Fruit fly (Drosophila melanogaster): Measurements from ENCODE around the gene TwdlK.

TwdlK gene

dm6 chr3R:26628624-26629023 is at the start of gene TwdlK:
TSS of gene TwdlK (minus strand) at chr3R:26628724.
- TF ChIP-seq CTCF (optimal IDR thresholded peaks at IDR 0.05) (no peak), CG8478 (optimal IDR thresholded peaks at IDR 0.05) (no peak)

DNA sequence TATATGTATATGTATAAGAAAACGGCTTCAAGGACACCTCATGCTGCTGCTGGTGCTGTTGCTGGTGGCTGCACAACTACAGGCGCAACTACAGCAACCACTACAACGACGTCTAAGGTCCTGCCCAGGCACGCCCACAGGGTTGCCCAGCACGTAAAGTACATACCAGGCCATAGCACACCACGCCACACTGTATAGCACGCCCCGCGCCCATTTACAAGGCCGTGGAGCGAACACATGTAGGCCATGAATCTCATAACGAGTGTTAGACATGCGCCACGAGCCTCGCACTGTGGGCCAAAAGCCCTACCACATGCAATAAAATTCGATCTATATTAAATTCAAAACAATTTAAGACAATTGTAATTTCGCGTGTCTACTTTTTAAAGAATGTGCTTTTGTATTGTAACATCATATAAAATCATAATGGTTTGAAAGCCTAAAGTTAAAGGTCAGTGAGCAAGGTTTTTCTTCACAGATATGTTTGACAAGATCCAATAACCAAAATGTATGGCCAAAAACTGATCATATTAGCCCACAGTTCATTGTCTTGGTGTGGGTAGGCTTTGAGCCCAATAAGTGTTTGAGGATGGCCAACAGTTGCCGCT is 43.1 kb upstream of the TwdlK start:
- TF ChIP-seq CG8478 (optimal IDR thresholded peaks at IDR 0.05) (no peak), CTCF (optimal IDR thresholded peaks at IDR 0.05) (no peak)

DNA sequence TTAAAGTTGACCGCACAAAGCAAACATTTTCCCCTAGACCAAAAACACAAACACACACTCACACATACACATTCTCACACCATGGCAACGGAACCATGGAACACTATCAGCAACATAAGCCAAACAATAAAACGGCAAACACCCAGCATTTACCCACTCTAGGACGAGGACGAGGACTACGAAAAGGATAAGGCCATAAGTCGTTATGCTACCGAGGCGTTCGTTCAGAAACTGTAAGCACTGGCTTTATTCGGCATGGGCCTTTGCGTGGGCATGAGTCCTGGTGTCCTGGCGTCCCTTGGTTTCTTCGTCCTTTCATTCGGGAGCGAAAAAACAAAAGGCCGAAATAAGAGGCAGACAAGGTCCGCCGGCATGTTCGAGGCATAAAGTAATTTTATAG is 41.8 kb upstream of the TwdlK start:
- TF ChIP-seq CTCF (optimal IDR thresholded peaks at IDR 0.05): no peak
- no peak for TF ChIP-seq CG8478 (optimal IDR thresholded peaks at IDR 0.05)

DNA sequence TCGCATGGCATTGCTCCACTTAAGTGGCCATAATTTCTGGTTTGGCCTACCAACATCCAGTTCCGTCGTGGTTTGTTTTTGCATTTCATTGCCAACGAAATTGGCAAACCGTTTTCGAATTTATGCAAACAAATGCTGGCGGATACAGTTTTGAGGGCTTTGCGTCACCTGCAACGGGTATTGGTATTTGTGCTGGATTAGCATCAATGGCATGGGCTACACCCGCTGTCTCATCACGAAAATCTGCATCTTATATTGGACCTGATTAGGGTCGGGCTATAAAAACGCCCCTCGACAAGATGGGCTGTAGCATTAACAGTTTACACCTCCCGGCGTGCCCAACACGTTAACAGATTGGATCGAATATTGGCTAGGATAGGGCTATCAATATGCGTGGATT is 27.6 kb upstream of the TwdlK start, which contains the start of gene Tb:
Tb (plus strand) TSS at position 301 of the 400 bp plus-strand sequence.
- TF ChIP-seq CG8478 (optimal IDR thresholded peaks at IDR 0.05): no peak
- no peak for TF ChIP-seq CTCF (optimal IDR thresholded peaks at IDR 0.05)

DNA sequence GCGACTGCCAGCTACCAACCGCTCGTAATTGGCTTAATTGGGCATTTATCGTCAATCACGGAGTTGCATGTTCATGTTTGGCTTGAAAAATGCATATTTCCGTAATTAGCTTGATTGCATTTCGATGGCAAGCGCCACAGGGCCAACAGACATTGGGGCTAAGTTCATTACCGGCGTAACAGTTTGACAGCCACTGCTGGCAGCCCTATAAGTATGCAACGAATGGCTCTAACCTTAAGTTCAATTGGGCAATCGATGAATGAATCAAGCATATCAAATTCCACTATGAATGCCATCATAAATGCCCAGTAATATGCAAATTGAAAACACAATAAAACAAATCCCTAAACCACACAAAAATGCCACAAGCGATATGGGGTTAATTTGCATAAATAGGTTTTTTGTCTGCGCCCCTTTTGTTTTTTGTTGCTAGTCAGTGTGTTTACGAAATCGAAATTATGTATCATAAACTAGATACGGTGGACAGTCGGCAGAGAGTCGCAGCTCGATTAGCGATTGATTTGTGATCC is 27.0 kb upstream of the TwdlK start:
- TF ChIP-seq CTCF (optimal IDR thresholded peaks at IDR 0.05) (no peak), CG8478 (optimal IDR thresholded peaks at IDR 0.05) (no peak)

- TF ChIP-seq CG8478 (optimal IDR thresholded peaks at IDR 0.05): no peak
- TF ChIP-seq CTCF (optimal IDR thresholded peaks at IDR 0.05): no peak
Measured at dm6 chr3R:26654594-26654993, 26.1 kb upstream of the TwdlK start.

DNA sequence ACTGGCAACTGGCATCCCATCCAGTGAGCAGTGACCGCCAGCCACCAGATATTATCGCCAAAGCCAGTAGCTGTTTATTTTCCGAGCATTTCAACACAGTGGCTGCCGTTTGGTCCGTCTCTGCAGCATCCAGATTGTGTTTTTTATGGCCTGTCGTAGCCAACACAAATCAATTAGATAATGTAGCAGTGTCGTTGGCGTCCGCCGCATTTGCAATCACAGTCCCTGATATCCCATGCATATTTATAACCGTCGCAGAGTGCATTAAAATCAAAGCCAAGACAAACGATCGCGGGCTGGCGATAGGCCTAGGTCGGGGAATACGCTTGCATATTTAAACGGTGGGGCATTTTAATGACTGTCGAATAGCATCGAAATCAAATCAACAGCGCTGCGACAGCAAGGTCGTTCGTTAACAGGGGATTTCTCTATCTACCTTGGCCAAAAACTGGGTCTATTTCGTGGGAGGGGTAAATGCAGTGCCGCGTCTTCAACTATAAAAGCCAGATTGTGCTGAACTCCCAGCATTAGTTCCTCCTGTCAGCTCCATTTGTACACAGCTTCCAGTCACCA is 11.1 kb upstream of the TwdlK start, which contains the start of gene TwdlD:
TwdlD (plus strand) TSS at position 523 of the 573 bp plus-strand sequence.
- TF ChIP-seq CTCF (optimal IDR thresholded peaks at IDR 0.05) (no peak), CG8478 (optimal IDR thresholded peaks at IDR 0.05) (no peak)

DNA sequence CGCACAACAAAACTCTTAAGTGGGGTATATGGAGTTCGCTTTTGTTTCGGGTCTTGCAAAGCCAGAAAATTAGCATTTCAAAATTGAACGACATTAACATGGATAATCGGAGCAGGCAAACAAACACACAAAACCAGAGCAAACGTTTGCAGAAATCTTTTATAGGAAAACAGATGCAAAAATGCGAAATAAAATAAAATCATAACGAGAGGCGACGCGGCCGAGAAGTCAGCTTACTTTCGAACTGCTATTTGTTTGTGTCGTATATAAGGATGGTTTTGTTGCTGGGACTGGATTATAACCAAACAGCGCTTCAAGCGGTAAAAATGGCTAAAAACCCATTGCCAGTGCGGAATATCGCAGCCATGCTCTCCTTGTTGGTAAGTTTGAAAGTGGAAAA is 7.9 kb upstream of the TwdlK start, which contains the start of gene TwdlS:
TwdlS (plus strand) TSS at position 301 of the 400 bp plus-strand sequence.
- TF ChIP-seq CG8478 (optimal IDR thresholded peaks at IDR 0.05): no peak
- TF ChIP-seq CTCF (optimal IDR thresholded peaks at IDR 0.05): no peak

DNA sequence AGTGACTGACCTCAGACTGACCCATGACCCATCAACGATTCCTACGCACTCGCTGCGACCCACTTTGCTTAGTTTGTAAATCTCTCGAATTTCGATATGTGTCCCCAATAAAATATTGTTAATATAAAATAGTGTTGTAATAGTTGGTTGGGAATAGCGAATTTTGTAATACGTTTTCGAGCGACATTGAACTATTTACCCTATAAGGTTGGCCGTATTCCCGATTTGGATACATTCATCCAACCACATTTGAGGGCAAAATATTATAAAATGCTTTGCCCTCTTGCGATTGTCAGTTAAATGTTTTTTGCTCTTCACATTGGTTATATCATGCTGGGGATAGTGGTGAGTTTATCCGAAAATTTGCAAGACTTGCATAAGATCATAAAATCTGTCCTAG is 6.1 kb upstream of the TwdlK start, which contains the start of gene TwdlR:
TwdlR (plus strand) TSS at position 301 of the 400 bp plus-strand sequence.
- TF ChIP-seq CG8478 (optimal IDR thresholded peaks at IDR 0.05) (no peak), CTCF (optimal IDR thresholded peaks at IDR 0.05) (no peak)

dm6 chr3R:26633432-26633831 is 4.9 kb upstream of the TwdlK start, which contains the start of gene TwdlH:
TSS of gene TwdlH (plus strand) at chr3R:26633732.
- TF ChIP-seq CG8478 (optimal IDR thresholded peaks at IDR 0.05) (no peak), CTCF (optimal IDR thresholded peaks at IDR 0.05) (no peak)

DNA sequence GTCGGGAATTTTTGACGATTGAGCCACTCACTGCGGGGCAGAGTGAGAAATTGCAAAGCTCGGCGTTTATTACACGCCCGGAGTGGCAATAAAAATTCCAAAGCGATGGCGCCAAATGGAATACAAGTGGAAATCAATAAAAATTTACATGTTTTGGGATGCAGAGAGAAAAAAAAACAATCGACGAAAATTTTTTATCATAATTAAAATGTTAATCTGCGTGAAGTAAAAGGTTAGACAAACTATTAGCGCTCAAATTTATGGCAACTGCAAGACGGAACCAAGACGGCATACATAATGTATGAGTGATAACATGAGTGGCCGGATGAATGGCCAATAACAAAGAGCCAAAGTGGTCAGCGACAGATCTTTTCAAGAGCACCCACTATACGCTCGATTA is 4.5 kb upstream of the TwdlK start:
- TF ChIP-seq CTCF (optimal IDR thresholded peaks at IDR 0.05) (no peak), CG8478 (optimal IDR thresholded peaks at IDR 0.05) (no peak)

DNA sequence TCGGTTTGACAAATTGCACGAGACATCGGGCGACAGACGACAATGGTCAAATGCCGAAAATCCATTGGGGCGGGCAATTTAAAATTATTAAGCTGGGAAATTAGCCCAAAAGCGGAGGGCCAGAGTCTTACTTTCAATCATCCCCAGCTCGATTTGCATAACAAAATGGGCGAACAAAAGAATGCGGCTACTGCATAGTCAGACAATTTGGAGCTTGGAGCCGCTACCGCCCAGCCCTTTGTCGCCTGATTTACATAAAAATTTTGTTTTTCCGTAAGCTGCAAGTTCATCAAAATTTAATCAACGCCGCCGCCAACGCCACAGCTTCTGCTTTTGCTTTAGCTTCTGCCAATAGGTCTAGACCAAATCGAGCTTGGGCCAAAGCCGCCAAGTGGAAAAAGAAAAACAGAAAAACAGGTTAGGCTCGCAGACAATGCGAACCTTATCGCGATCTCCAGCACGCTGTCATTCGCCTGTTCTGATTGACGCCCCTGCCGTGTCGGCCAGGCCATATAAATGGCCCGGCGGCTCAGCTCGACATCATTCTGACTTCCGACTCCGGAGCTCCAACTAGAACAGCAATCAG is 2.9 kb upstream of the TwdlK start, which contains the start of gene TwdlN:
TwdlN (plus strand) TSS at position 536 of the 586 bp plus-strand sequence.
- TF ChIP-seq CG8478 (optimal IDR thresholded peaks at IDR 0.05): no peak
- no peak for TF ChIP-seq CTCF (optimal IDR thresholded peaks at IDR 0.05)

- no peak for TF ChIP-seq CTCF (optimal IDR thresholded peaks at IDR 0.05)
- no peak for TF ChIP-seq CG8478 (optimal IDR thresholded peaks at IDR 0.05)
Measured at dm6 chr3R:26629618-26630017, 1.1 kb upstream of the TwdlK start, which contains the start of gene TwdlJ. TSS of gene TwdlJ (plus strand) at chr3R:26629918.

DNA sequence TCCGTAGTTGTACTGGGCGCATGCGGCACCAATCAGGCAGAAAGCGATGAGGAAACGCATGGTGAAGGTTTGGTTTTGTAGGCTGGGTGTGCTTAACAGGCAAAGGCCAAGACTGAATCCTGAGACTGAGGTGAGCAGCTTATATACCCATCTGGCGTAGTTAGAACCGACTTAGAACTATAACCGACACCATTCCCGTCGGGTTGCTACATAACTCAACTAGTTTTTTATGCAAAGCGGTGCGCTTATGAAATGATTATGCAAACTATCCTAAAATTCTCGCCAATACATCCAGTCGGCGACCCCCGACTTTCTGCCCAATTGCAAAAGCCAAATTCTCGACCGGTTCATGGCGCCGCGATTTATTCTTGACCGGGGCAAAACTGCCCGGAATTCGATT is 1.9 kb downstream of the TwdlK start, which contains the start of gene TwdlO:
TwdlO (minus strand) TSS at position 101 of the 400 bp plus-strand sequence.
- TF ChIP-seq CG8478 (optimal IDR thresholded peaks at IDR 0.05) (no peak), CTCF (optimal IDR thresholded peaks at IDR 0.05) (no peak)

dm6 chr3R:26625552-26625951 is 3.0 kb downstream of the TwdlK start, which contains the start of gene TwdlL:
TSS of gene TwdlL (minus strand) at chr3R:26625652.
- TF ChIP-seq CTCF (optimal IDR thresholded peaks at IDR 0.05) (no peak), CG8478 (optimal IDR thresholded peaks at IDR 0.05) (no peak)
